Worm (Caenorhabditis elegans) whole organism, L4 larva: ENCODE measurements around the gene srh-17.

Source experiments
- F44E2.7 ChIP-seq: fragments of 200-800 bp; sonication (Bioruptor generic); IDR thresholded peaks from 2 replicates; pipeline ENCODE4 v2.1.2; 2022; ENCODE audit warnings: missing genetic modification characterization, missing compliant biosample characterization
- R02D3.7 ChIP-seq: fragments of 150-350 bp; sonication (generic microtip); optimal IDR thresholded peaks from 3 replicates; lab custom pipeline; 2014; ENCODE audit warnings: missing biosample characterization, missing genetic modification characterization
- Y75B8A.6 ChIP-seq: fragments of 200-800 bp; sonication (Bioruptor generic); IDR thresholded peaks from 2 replicates; pipeline ENCODE4 v1.3.6; 2022; ENCODE audit warnings: missing genetic modification reagents, missing genetic modification characterization, missing compliant biosample characterization
- ZK546.5 ChIP-seq, 2 experiments: sonication (generic microtip); optimal IDR thresholded peaks; 2 replicates each; lab custom pipeline; 2017; ENCODE audit warnings: missing biosample characterization in 2 of 2, missing genetic modification characterization in 2 of 2
- aha-1 ChIP-seq: fragments of 150-350 bp; peaks from one replicate; lab custom pipeline; 2014; ENCODE audit warnings: missing biosample characterization, missing genetic modification characterization
- attf-4 ChIP-seq: sonication (generic microtip); optimal IDR thresholded peaks from 3 replicates; lab custom pipeline; 2017; ENCODE audit warnings: missing biosample characterization, missing genetic modification characterization
- ceh-28 ChIP-seq: fragments of 150-350 bp; optimal IDR thresholded peaks from 2 replicates; lab custom pipeline; 2014; ENCODE audit warnings: missing biosample characterization, missing genetic modification reagents, missing genetic modification characterization
- ceh-32 ChIP-seq: sonication (generic microtip); optimal IDR thresholded peaks from 2 replicates; lab custom pipeline; 2016; ENCODE audit warnings: mild to moderate bottlenecking, missing genetic modification characterization, missing compliant biosample characterization; ENCODE audit not compliant: poor library complexity
- ceh-44 ChIP-seq: fragments of 200-800 bp; sonication (Bioruptor generic); IDR thresholded peaks from 2 replicates; pipeline ENCODE4 v1.3.6; 2022; ENCODE audit warnings: missing genetic modification reagents, missing genetic modification characterization, missing compliant biosample characterization
- ceh-62 ChIP-seq: sonication (generic microtip); optimal IDR thresholded peaks from 2 replicates; lab custom pipeline; 2017; ENCODE audit warnings: missing biosample characterization, missing genetic modification characterization
- ctbp-1 ChIP-seq: fragments of 200-800 bp; sonication (Bioruptor generic); IDR thresholded peaks from 2 replicates; pipeline ENCODE4 v1.3.6; 2022; ENCODE audit warnings: missing genetic modification reagents, missing genetic modification characterization, missing compliant biosample characterization
- daf-12 ChIP-seq: fragments of 150-350 bp; optimal IDR thresholded peaks from 2 replicates; lab custom pipeline; 2014; ENCODE audit warnings: missing biosample characterization, missing genetic modification reagents, missing genetic modification characterization
- daf-16 ChIP-seq, 3 experiments: sonication (generic microtip); optimal IDR thresholded peaks; 2 replicates each; lab custom pipeline; 2016 to 2017; ENCODE audit warnings: missing genetic modification characterization in 3 of 3, missing genetic modification reagents in 3 of 3, mild to moderate bottlenecking in 2 of 3, missing compliant biosample characterization in 2 of 3, missing biosample characterization in 1 of 3, moderate library complexity in 1 of 3
- dmd-6 ChIP-seq: fragments of 200-800 bp; sonication (Bioruptor generic); IDR thresholded peaks from 2 replicates; pipeline ENCODE4 v1.3.6; 2022; ENCODE audit warnings: missing genetic modification reagents, missing genetic modification characterization, missing compliant biosample characterization
- dmd-8 ChIP-seq: fragments of 200-800 bp; sonication (Bioruptor generic); IDR thresholded peaks from 2 replicates; pipeline ENCODE4 v1.3.6; 2022; ENCODE audit warnings: missing genetic modification characterization, missing compliant biosample characterization
- dpl-1 ChIP-seq: fragments of 150-350 bp; optimal IDR thresholded peaks from 2 replicates; lab custom pipeline; 2014; ENCODE audit warnings: missing biosample characterization, missing genetic modification reagents, missing genetic modification characterization
- dve-1 ChIP-seq: sonication (generic microtip); optimal IDR thresholded peaks from 2 replicates; lab custom pipeline; 2017; ENCODE audit warnings: antibody characterized with exemption, mild to moderate bottlenecking, missing genetic modification characterization, missing compliant biosample characterization; ENCODE audit not compliant: insufficient read depth
- egl-27 ChIP-seq: sonication (generic microtip); optimal IDR thresholded peaks from 3 replicates; lab custom pipeline; 2017; ENCODE audit warnings: missing biosample characterization, missing genetic modification reagents, missing genetic modification characterization
- egl-43 ChIP-seq: fragments of 200-800 bp; sonication (Bioruptor generic); IDR thresholded peaks from 2 replicates; pipeline ENCODE4 v1.3.6; 2022; ENCODE audit warnings: missing genetic modification reagents, missing genetic modification characterization, missing compliant biosample characterization
- fos-1 ChIP-seq: fragments of 150-350 bp; optimal IDR thresholded peaks from 2 replicates; lab custom pipeline; 2014; ENCODE audit warnings: missing biosample characterization, missing genetic modification characterization
- gei-8 ChIP-seq: fragments of 200-800 bp; sonication (Bioruptor generic); optimal IDR thresholded peaks from 2 replicates; lab custom pipeline; 2018; ENCODE audit warnings: mild to moderate bottlenecking, missing genetic modification characterization, missing compliant biosample characterization
- hlh-11 ChIP-seq: fragments of 200-800 bp; sonication (Bioruptor generic); optimal IDR thresholded peaks from 2 replicates; lab custom pipeline; 2018; ENCODE audit warnings: mild to moderate bottlenecking, missing genetic modification characterization, missing compliant biosample characterization
- lin-13 ChIP-seq: fragments of 150-350 bp; optimal IDR thresholded peaks from 2 replicates; lab custom pipeline; 2014; ENCODE audit warnings: missing biosample characterization, missing genetic modification reagents, missing genetic modification characterization
- lin-15B ChIP-seq: fragments of 150-350 bp; sonication (generic microtip); optimal IDR thresholded peaks from 3 replicates; lab custom pipeline; 2014; ENCODE audit warnings: missing biosample characterization, missing genetic modification characterization
- lin-38 ChIP-seq: fragments of 200-800 bp; sonication (Bioruptor generic); IDR thresholded peaks from 2 replicates; pipeline ENCODE4 v1.3.6; 2022; ENCODE audit warnings: missing genetic modification reagents, missing genetic modification characterization, missing compliant biosample characterization
- lin-39 ChIP-seq: fragments of 150-350 bp; optimal IDR thresholded peaks from 2 replicates; lab custom pipeline; 2014; ENCODE audit warnings: missing biosample characterization, missing genetic modification reagents, missing genetic modification characterization
- lsy-2 ChIP-seq, 2 experiments: fragments of 150-350 bp in 1 of 2; sonication (generic microtip) in 1 of 2; optimal IDR thresholded peaks; 2 replicates each; lab custom pipeline; 2014 to 2017; ENCODE audit warnings: missing biosample characterization in 2 of 2, missing genetic modification characterization in 2 of 2
- mdl-1 ChIP-seq, 2 experiments: fragments of 150-350 bp in 1 of 2; sonication (generic microtip) in 1 of 2; optimal IDR thresholded peaks; 2 replicates each; lab custom pipeline; 2014 to 2017; ENCODE audit warnings: missing biosample characterization in 2 of 2, missing genetic modification characterization in 2 of 2
- mes-2 ChIP-seq: sonication (generic microtip); optimal IDR thresholded peaks from 2 replicates; lab custom pipeline; 2016; ENCODE audit warnings: missing genotype, mild to moderate bottlenecking, missing genetic modification characterization, missing compliant biosample characterization; ENCODE audit not compliant: poor library complexity, severe bottlenecking
- nhr-111 ChIP-seq: fragments of 200-800 bp; sonication (Bioruptor generic); optimal IDR thresholded peaks from 2 replicates; lab custom pipeline; 2018; ENCODE audit warnings: mild to moderate bottlenecking, missing genetic modification characterization, missing compliant biosample characterization
- nhr-28 ChIP-seq: fragments of 150-350 bp; optimal IDR thresholded peaks from 2 replicates; lab custom pipeline; 2014; ENCODE audit warnings: missing biosample characterization, missing genetic modification characterization
- nhr-41 ChIP-seq: fragments of 200-800 bp; sonication (Bioruptor generic); IDR thresholded peaks from 2 replicates; pipeline ENCODE4 v1.3.6; 2022; ENCODE audit warnings: missing genetic modification reagents, missing genetic modification characterization, missing compliant biosample characterization
- nhr-6 ChIP-seq: fragments of 150-350 bp; optimal IDR thresholded peaks from 2 replicates; lab custom pipeline; 2014; ENCODE audit warnings: missing biosample characterization, missing genetic modification characterization
- nhr-77 ChIP-seq: fragments of 150-350 bp; optimal IDR thresholded peaks from 2 replicates; lab custom pipeline; 2014; ENCODE audit warnings: missing biosample characterization, missing genetic modification characterization
- pha-4 ChIP-seq, 2 experiments: fragments of 150-350 bp in 1 of 2; fragments of 200-800 bp in 1 of 2; sonication (Bioruptor generic) in 1 of 2; IDR thresholded peaks in 1 of 2; optimal IDR thresholded peaks in 1 of 2; 2 replicates each; pipeline versions ENCODE4 v1.3.6 to Lab custom; 2014 to 2022; ENCODE audit warnings: missing genetic modification characterization in 2 of 2, missing genetic modification reagents in 2 of 2, missing biosample characterization in 1 of 2, missing compliant biosample characterization in 1 of 2
- pqm-1 ChIP-seq: sonication (generic microtip); optimal IDR thresholded peaks from 2 replicates; lab custom pipeline; 2017; ENCODE audit warnings: missing biosample characterization, missing genetic modification characterization
- spr-3 ChIP-seq: fragments of 200-800 bp; sonication (Bioruptor generic); optimal IDR thresholded peaks from 2 replicates; lab custom pipeline; 2018; ENCODE audit warnings: mild to moderate bottlenecking, missing genetic modification characterization, missing compliant biosample characterization
- tag-97 ChIP-seq: fragments of 200-800 bp; sonication (Bioruptor generic); IDR thresholded peaks from 2 replicates; pipeline ENCODE4 v1.3.6; 2022; ENCODE audit warnings: missing genetic modification characterization, missing compliant biosample characterization
- unc-62 ChIP-seq, 3 experiments: fragments of 150-350 bp in 1 of 3; sonication (generic microtip); optimal IDR thresholded peaks in 2 of 3; peaks in 1 of 3; 1 replicate in 1 of 3; 2 replicates in 2 of 3; lab custom pipeline; 2014 to 2017; ENCODE audit warnings: missing biosample characterization in 3 of 3, missing genetic modification characterization in 3 of 3, missing genetic modification reagents in 3 of 3, missing genotype in 1 of 3
- vab-7 ChIP-seq: fragments of 200-800 bp; sonication (Bioruptor generic); IDR thresholded peaks from 2 replicates; pipeline ENCODE4 v1.3.6; 2022; ENCODE audit warnings: missing genetic modification reagents, missing genetic modification characterization, missing compliant biosample characterization
- zfp-3 ChIP-seq: fragments of 200-800 bp; sonication (Bioruptor generic); conservative IDR thresholded peaks from 2 replicates; pipeline ENCODE4 v1.3.6; 2022; ENCODE audit warnings: missing genetic modification reagents, missing genetic modification characterization, missing compliant biosample characterization
- zip-2 ChIP-seq: fragments of 150-350 bp; optimal IDR thresholded peaks from 2 replicates; lab custom pipeline; 2014; ENCODE audit warnings: missing biosample characterization, missing genetic modification characterization
- ztf-11 ChIP-seq: fragments of 150-350 bp; optimal IDR thresholded peaks from 2 replicates; lab custom pipeline; 2014; ENCODE audit warnings: missing biosample characterization, missing genetic modification characterization

srh-17 gene

DNA sequence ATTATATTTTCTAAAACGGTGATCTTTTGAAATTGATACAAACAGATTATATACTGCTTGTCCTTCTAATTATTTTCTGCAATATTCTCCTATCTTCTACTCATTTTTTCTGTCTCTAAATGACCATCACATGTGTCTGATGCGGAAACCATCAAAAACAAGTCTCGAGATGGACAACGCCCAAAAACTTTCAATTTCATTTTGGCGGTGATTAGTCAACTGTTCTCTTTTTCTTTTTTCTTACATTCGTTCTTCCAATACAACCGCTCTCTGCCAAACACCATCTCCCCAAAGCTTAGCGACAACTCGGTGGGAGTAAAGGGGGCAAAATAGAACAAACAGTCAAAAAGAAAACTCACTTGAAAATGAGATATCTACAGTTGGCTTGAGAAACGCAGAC is 27.8 kb upstream of the srh-17 start (continued):
- TF ChIP-seq ztf-11 (tag; lab: Kevin White, UChicago) (no peak), nhr-111 (GFP tag; lab: Kevin White, UChicago) (no peak), dmd-8 (GFP tag; lab: Robert Waterston, UW) (no peak), aha-1 (no peak), R02D3.7 (tag; lab: Kevin White, UChicago) (no peak), mdl-1 (tag; optimal IDR thresholded peaks at IDR 0.05; lab: Kevin White, UChicago) (peak in 1 of 2 experiments; percentile 29), ctbp-1 (GFP tag; lab: Robert Waterston, UW) (no peak), spr-3 (no peak), dve-1 (tag; lab: Kevin White, UChicago) (no peak)

- TF ChIP-seq egl-27 = no peak
- no peak for TF ChIP-seq lin-39 (tag; lab: Kevin White, UChicago)
Observed at ce11 chrV:14635119-14635518, 26.0 kb upstream of the srh-17 start, which contains the start of gene F43D2.6. Gene F43D2.6 (minus strand): TSS chrV:14635180.

DNA sequence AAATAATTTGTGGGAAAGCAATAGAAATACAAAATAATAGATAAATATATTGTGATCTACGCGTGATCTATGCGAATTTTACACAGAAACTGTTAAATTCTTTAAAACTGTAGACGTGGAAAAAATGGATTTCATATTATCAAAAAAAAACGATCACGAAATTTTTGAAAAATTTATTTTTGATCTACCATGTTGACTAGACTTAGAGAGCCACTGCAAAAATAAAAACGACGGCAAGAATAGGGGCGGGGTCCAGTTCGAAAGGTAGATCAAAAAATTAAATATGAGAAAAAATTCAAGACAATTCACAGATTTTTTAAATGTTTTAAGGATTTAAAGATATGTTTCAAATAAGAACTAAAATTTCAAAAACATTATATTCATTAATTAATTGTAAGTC is 23.0 kb upstream of the srh-17 start:
- no peak for TF ChIP-seq mes-2 (tag; lab: Kevin White, UChicago)
- TF ChIP-seq dmd-8 (GFP tag; lab: Robert Waterston, UW) = no peak
- TF ChIP-seq aha-1 = no peak
- TF ChIP-seq daf-12 (tag; lab: Kevin White, UChicago) = no peak
- TF ChIP-seq spr-3 = no peak
- no peak for TF ChIP-seq ceh-28 (tag; lab: Kevin White, UChicago)
- TF ChIP-seq egl-43 (GFP tag; lab: Robert Waterston, UW) = no peak
- TF ChIP-seq zip-2 (tag; lab: Kevin White, UChicago) = no peak
- no peak for TF ChIP-seq attf-4 (tag; lab: Kevin White, UChicago)
- TF ChIP-seq lin-38 (GFP tag; lab: Robert Waterston, UW) = no peak
- TF ChIP-seq nhr-77 = no peak
- TF ChIP-seq zfp-3 = no peak
- TF ChIP-seq Y75B8A.6 = no peak

- TF ChIP-seq gei-8 (GFP tag; lab: Kevin White, UChicago) (no peak), dpl-1 (GFP tag; lab: Kevin White, UChicago) (no peak), pqm-1 (no peak), ZK546.5 (tag; optimal IDR thresholded peaks at IDR 0.05; lab: Kevin White, UChicago) (no peak), nhr-41 (GFP tag; lab: Robert Waterston, UW) (no peak), ceh-62 (tag; lab: Kevin White, UChicago) (no peak)
Observed at ce11 chrV:14640071-14640470, 21.0 kb upstream of the srh-17 start, which contains the start of gene F43D2.7. Gene F43D2.7 (minus strand): TSS chrV:14640171.

DNA sequence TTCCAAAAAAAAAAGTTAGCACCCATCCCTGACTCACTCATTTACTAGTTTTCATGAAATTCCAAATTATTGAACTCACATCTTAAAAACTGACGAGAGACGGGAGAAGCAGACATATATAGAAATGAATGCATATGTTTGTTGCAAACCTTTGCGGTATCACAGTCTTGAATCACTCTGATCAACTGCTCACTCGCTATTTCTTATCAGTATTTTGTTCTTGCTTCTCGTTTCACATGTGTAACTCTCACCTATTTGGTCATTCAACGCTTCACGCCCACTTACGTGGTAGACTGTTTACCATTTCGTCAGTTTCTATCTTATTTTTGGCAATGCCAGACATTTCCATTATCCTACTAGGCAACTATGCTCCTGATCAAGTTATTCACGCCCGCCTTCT is 20.3 kb upstream of the srh-17 start, which contains the start of gene C54G10.1:
Gene C54G10.1, plus strand, starts transcription at position 333 of the 400 bp plus-strand sequence.
- TF ChIP-seq tag-97 (GFP tag; lab: Robert Waterston, UW) (no peak), vab-7 (GFP tag; lab: Robert Waterston, UW) (no peak), daf-12 (tag; lab: Kevin White, UChicago) (no peak), pha-4 (GFP tag; IDR thresholded peaks at IDR 0.05; lab: Robert Waterston, UW) (no peak), pha-4 (tag; optimal IDR thresholded peaks at IDR 0.05; lab: Kevin White, UChicago) (no peak), fos-1 (tag; lab: Kevin White, UChicago) (no peak), nhr-77 (peak; percentile 48), nhr-28 (tag; lab: Kevin White, UChicago) (peak; percentile 75), lin-13 (GFP tag; lab: Kevin White, UChicago) (no peak), hlh-11 (tag; lab: Kevin White, UChicago) (peak; percentile 78), lin-15B (tag; lab: Kevin White, UChicago) (no peak), daf-16 (GFP tag; optimal IDR thresholded peaks at IDR 0.05; lab: Kevin White, UChicago) (no peak), daf-16 (tag; optimal IDR thresholded peaks at IDR 0.05; lab: Kevin White, UChicago) (peak; percentile 90), ceh-44 (no peak), pqm-1 (peak; percentile 65), egl-27 (no peak), ceh-32 (tag; lab: Kevin White, UChicago) (no peak), dmd-6 (peak; percentile 66), nhr-6 (tag; lab: Kevin White, UChicago) (peak; percentile 38), F44E2.7 (GFP tag; lab: Robert Waterston, UW) (no peak), zip-2 (tag; lab: Kevin White, UChicago) (no peak), lsy-2 (tag; optimal IDR thresholded peaks at IDR 0.05; lab: Kevin White, UChicago) (no peak), unc-62 (GFP tag; optimal IDR thresholded peaks at IDR 0.05 in 1 of 2; lab: Kevin White, UChicago) (peak in 1 of 2 experiments; percentile 33), unc-62 (tag; optimal IDR thresholded peaks at IDR 0.05; lab: Kevin White, UChicago) (no peak)
